Fruit fly (Drosophila melanogaster): ENCODE results near the gene Inx5.

Gene Inx5

dm6 chrX:19167586-19168403 is 2.9 kb downstream of the Inx5 start:
- peak; percentile 91 for TF ChIP-seq kay (GFP tag; ENCODE audit: borderline replicate concordance)
- no peak for TF ChIP-seq CG11617 (GFP tag; optimal IDR thresholded peaks at IDR 0.05)
- TF ChIP-seq Mnt (GFP tag; optimal IDR thresholded peaks at IDR 0.05) = peak; percentile 73
- TF ChIP-seq cic (GFP tag; optimal IDR thresholded peaks at IDR 0.05) = peak; percentile 83
- peak; percentile 1 for TF ChIP-seq tj (GFP tag; optimal IDR thresholded peaks at IDR 0.05)

DNA sequence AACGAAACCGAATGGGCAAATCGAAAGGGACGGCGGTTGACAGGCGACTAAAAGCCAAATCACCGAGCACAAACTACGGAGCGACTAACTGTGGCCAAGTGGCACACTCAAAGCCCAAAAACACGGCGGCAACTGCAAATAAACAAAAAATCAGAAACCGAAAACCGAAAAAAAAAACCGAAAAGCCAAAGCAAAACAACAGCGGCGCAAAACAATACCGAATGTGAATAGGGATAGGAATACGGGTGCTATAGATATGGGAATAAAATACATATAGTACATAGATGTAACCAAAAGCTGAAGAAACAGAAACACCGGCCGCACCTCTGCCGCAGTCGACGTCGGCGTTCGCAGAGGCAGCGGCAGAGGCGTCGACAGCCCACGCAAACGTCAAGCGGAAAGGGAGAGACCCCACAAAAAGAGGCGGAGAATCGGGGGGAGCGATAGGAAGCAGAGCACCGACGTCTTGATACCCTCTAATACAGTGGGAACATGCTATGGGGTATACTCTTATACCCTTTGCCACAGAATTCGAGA is 3.6 kb downstream of the Inx5 start, which contains the start of gene RhoGAP18B:
TSS of gene RhoGAP18B (minus strand) at position 51 of the 537 bp plus-strand sequence.
- TF ChIP-seq tj (GFP tag; optimal IDR thresholded peaks at IDR 0.05) (no peak), CG7101 (tag; optimal IDR thresholded peaks at IDR 0.05) (no peak), CG11617 (GFP tag; optimal IDR thresholded peaks at IDR 0.05) (no peak), Clk (GFP tag; optimal IDR thresholded peaks at IDR 0.05) (no peak), cnc (optimal IDR thresholded peaks at IDR 0.05) (no peak), cic (GFP tag; optimal IDR thresholded peaks at IDR 0.05) (no peak), CG14711 (tag; optimal IDR thresholded peaks at IDR 0.05) (no peak), CG7045 (GFP tag; optimal IDR thresholded peaks at IDR 0.05) (no peak), ovo (GFP tag; optimal IDR thresholded peaks at IDR 0.05) (no peak), Crg-1 (GFP tag; optimal IDR thresholded peaks at IDR 0.05) (no peak), CG12768 (GFP tag; optimal IDR thresholded peaks at IDR 0.05) (no peak), CG5204 (GFP tag; optimal IDR thresholded peaks at IDR 0.05) (no peak), toe (GFP tag; optimal IDR thresholded peaks at IDR 0.05) (no peak), pad (GFP tag; optimal IDR thresholded peaks at IDR 0.05) (no peak), kay (GFP tag; ENCODE audit: borderline replicate concordance) (no peak), CG33017 (tag; optimal IDR thresholded peaks at IDR 0.05) (no peak), Mnt (GFP tag; optimal IDR thresholded peaks at IDR 0.05) (no peak), bab1 (GFP tag; optimal IDR thresholded peaks at IDR 0.05) (no peak)

DNA sequence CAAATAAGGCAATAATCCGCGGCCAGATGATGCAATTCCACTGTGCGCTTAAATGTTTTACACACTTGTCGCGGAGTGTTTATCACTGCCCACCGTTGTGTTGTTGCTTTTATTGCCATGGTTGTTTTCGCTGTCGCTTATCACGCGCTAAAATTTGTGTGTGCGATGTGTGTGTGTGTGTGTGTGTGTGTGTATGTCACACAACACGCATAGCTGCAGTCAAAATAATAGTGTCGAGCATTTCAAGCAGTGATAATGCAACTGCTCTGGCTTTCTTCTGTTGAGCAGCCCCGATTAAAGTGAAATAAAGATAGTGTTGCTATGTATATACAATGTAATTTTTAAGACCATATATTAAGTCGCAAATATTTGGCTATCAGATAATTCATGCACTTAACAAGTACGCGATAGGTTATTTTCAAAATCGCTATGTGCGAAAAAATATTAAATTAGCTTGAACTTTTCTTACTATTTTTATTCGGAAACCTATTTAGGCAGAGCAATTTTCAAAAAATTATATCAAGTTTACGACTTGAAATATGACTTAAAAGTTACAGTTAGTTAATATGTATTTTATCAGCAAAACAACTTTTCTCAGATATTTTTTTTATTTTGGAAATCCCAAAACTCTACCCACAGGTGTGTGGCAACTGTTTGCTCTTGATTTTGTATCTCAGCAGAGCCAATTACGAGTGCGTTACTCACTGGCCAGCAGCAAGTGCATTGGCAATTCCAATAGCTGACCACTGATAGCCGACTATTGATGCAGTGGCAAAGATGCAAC is 4.3 kb downstream of the Inx5 start:
- TF ChIP-seq kay (GFP tag; ENCODE audit: borderline replicate concordance) = peak; percentile 85
- peak; percentile 28 for TF ChIP-seq bab1 (GFP tag; optimal IDR thresholded peaks at IDR 0.05)
- peak; percentile 50 for TF ChIP-seq CG5204 (GFP tag; optimal IDR thresholded peaks at IDR 0.05)
- TF ChIP-seq Crg-1 (GFP tag; optimal IDR thresholded peaks at IDR 0.05) = no peak
- TF ChIP-seq CG11617 (GFP tag; optimal IDR thresholded peaks at IDR 0.05) = peak; percentile 6
- TF ChIP-seq pad (GFP tag; optimal IDR thresholded peaks at IDR 0.05) = peak; percentile 20
- TF ChIP-seq Hr96 (GFP tag; optimal IDR thresholded peaks at IDR 0.05) = peak; percentile 25
- peak; percentile 18 for TF ChIP-seq CG14711 (tag; optimal IDR thresholded peaks at IDR 0.05)
- no peak for TF ChIP-seq CG12768 (GFP tag; optimal IDR thresholded peaks at IDR 0.05)
- TF ChIP-seq cic (GFP tag; optimal IDR thresholded peaks at IDR 0.05) = no peak
- peak; percentile 11 for TF ChIP-seq CG7045 (GFP tag; optimal IDR thresholded peaks at IDR 0.05)
- TF ChIP-seq CG7101 (tag; optimal IDR thresholded peaks at IDR 0.05) = peak; percentile 41

- TF ChIP-seq tj (GFP tag; optimal IDR thresholded peaks at IDR 0.05) = peak; percentile 53
- TF ChIP-seq cic (GFP tag; optimal IDR thresholded peaks at IDR 0.05) = no peak
- TF ChIP-seq Mnt (GFP tag; optimal IDR thresholded peaks at IDR 0.05) = peak; percentile 3
- TF ChIP-seq ovo (GFP tag; optimal IDR thresholded peaks at IDR 0.05) = peak; percentile 20
These were observed 5.3 kb downstream of the Inx5 start for dm6 chrX:19165144-19166011.

DNA sequence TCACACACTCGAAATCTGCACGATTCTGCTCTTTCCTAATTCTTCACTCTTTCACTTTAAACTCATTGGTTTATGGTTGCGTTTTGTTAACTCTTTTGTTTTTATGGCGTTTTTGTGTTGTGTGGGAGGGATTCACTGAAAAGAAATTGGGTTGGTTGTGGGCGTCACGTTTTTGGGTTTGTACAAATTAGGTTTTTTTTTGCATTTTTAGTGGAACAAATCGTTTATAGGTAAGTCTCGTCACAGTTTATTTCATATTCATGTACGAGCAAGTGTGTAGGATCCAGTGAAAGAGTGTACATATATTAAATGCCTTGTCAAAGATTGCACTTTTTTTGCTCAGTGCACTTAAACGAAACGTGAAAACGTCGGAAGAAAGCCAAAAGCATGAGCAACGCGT is 6.0 kb downstream of the Inx5 start:
- TF ChIP-seq bab1 (GFP tag; optimal IDR thresholded peaks at IDR 0.05) = no peak
- no peak for TF ChIP-seq CG14711 (tag; optimal IDR thresholded peaks at IDR 0.05)

DNA sequence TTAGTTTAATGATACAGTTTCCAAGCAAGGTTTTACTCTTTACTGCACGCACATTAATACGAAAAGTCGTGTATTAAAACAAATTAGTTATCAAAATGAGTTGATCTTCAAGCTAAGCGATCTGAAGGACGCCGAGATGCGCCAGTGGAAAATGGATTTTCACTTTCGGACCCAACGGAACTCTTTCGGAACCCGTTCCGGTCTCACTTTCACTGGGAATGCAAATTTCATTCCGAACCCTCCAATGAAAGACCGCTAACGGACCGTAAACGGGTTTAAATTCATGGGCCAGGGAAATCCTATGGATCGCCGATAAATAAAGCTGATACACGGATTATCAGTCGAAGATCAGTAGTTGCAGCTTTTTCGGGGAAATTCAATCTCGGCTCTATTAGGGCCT is 7.2 kb downstream of the Inx5 start:
- TF ChIP-seq Mnt (GFP tag; optimal IDR thresholded peaks at IDR 0.05) (no peak), tj (GFP tag; optimal IDR thresholded peaks at IDR 0.05) (no peak), bab1 (GFP tag; optimal IDR thresholded peaks at IDR 0.05) (no peak), CG12768 (GFP tag; optimal IDR thresholded peaks at IDR 0.05) (no peak), CG7101 (tag; optimal IDR thresholded peaks at IDR 0.05) (no peak), Clk (GFP tag; optimal IDR thresholded peaks at IDR 0.05) (no peak), kay (GFP tag; ENCODE audit: borderline replicate concordance) (no peak), toe (GFP tag; optimal IDR thresholded peaks at IDR 0.05) (no peak), cnc (optimal IDR thresholded peaks at IDR 0.05) (no peak), Crg-1 (GFP tag; optimal IDR thresholded peaks at IDR 0.05) (no peak), CG14711 (tag; optimal IDR thresholded peaks at IDR 0.05) (no peak), cic (GFP tag; optimal IDR thresholded peaks at IDR 0.05) (no peak), CG11617 (GFP tag; optimal IDR thresholded peaks at IDR 0.05) (no peak), CG7045 (GFP tag; optimal IDR thresholded peaks at IDR 0.05) (no peak), Hr96 (GFP tag; optimal IDR thresholded peaks at IDR 0.05) (no peak), ovo (GFP tag; optimal IDR thresholded peaks at IDR 0.05) (no peak)

All from whole organism, adult.